Fruit fly (Drosophila melanogaster): ENCODE measurements around the gene brwl.
A peak's percentile ranks its signal among the peaks of the same experiment; 100 is the strongest.

The brwl gene

DNA sequence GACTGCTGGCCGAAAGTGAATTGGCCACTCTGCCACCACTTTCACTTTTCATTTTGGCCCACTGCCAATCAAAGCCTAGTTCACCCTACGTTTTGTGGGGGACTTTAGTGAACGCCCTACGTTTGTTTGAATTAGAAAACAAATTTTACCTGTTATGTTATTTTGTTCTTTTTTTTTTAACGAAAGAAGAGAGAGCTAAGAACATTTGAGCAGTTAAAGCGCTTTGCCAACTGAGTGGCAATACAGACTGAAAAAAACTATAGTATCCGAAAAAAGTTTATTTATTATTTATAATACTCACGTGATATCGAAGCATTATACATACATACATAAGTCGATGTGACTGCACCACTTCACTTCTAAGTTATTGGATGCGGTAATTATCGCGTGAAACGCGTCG, 49.2 kb downstream of the brwl start (continued):
- TF ChIP-seq knrl (GFP tag; IDR thresholded peaks at IDR 0.05; ENCODE audit: partially characterized antibody) (no peak), CG13624 (GFP tag; optimal IDR thresholded peaks at IDR 0.05) (no peak), nerfin-1 (tag; optimal IDR thresholded peaks at IDR 0.05) (no peak), toy (GFP tag; IDR thresholded peaks at IDR 0.05) (no peak), Hey (tag; optimal IDR thresholded peaks at IDR 0.05) (no peak), Xrp1 (GFP tag; IDR thresholded peaks at IDR 0.05) (no peak), CG10462 (GFP tag; optimal IDR thresholded peaks at IDR 0.05) (no peak), Ets65A (GFP tag) (peak; percentile 9), Camta (GFP tag; optimal IDR thresholded peaks at IDR 0.05) (no peak), Aef1 (GFP tag; IDR thresholded peaks at IDR 0.05) (no peak), hb (GFP tag; IDR thresholded peaks at IDR 0.05; ENCODE audit: partially characterized antibody) (no peak), gcm2 (GFP tag; optimal IDR thresholded peaks at IDR 0.05) (peak; percentile 24), CG12659 (GFP tag; optimal IDR thresholded peaks at IDR 0.05) (peak; percentile 5), CG2875 (GFP tag; optimal IDR thresholded peaks at IDR 0.05) (no peak), unpg (GFP tag; optimal IDR thresholded peaks at IDR 0.05) (peak; percentile 20), CG12155 (GFP tag; optimal IDR thresholded peaks at IDR 0.05) (no peak), CG10366 (GFP tag; IDR thresholded peaks at IDR 0.05) (no peak), esg (GFP tag; conservative IDR thresholded peaks at IDR 0.05) (no peak), CG34422 (GFP tag; IDR thresholded peaks at IDR 0.05) (no peak), eve (GFP tag; optimal IDR thresholded peaks at IDR 0.05) (peak in 1 of 2 experiments; percentile 35), salm (tag; optimal IDR thresholded peaks at IDR 0.05) (no peak), nom (GFP tag; optimal IDR thresholded peaks at IDR 0.05) (no peak), HLH4C (GFP tag; IDR thresholded peaks at IDR 0.05; ENCODE audit: partially characterized antibody) (no peak), CG33557 (GFP tag; optimal IDR thresholded peaks at IDR 0.05) (no peak), CG8944 (GFP tag; optimal IDR thresholded peaks at IDR 0.05) (no peak), Gug (GFP tag; IDR thresholded peaks at IDR 0.05) (no peak), hbn (GFP tag; IDR thresholded peaks at IDR 0.05; ENCODE audit: partially characterized antibody) (no peak), caup (GFP tag; optimal IDR thresholded peaks at IDR 0.05; ENCODE audit: severe bottlenecking) (no peak), sr (GFP tag; IDR thresholded peaks at IDR 0.05) (no peak), Lhr (GFP tag; optimal IDR thresholded peaks at IDR 0.05) (no peak), gro (GFP tag; optimal IDR thresholded peaks at IDR 0.05) (no peak), insv (GFP tag; optimal IDR thresholded peaks at IDR 0.05) (no peak), shn (GFP tag; optimal IDR thresholded peaks at IDR 0.05) (no peak), cwo (GFP tag; optimal IDR thresholded peaks at IDR 0.05) (peak; percentile 58), ac (GFP tag; optimal IDR thresholded peaks at IDR 0.05) (no peak), CG11093 (GFP tag; IDR thresholded peaks at IDR 0.05) (no peak), CG17361 (GFP tag; IDR thresholded peaks at IDR 0.05) (no peak), Oli (tag; optimal IDR thresholded peaks at IDR 0.05) (no peak), Scr (GFP tag; IDR thresholded peaks at IDR 0.05; ENCODE audit: partially characterized antibody) (no peak), nau (GFP tag; optimal IDR thresholded peaks at IDR 0.05) (no peak), ranshi (GFP tag; IDR thresholded peaks at IDR 0.05) (no peak), CG30431 (GFP tag; optimal IDR thresholded peaks at IDR 0.05) (no peak), pzg (GFP tag; optimal IDR thresholded peaks at IDR 0.05) (no peak), CG16863 (GFP tag; optimal IDR thresholded peaks at IDR 0.05) (no peak), CG18599 (GFP tag; optimal IDR thresholded peaks at IDR 0.05) (peak; percentile 38), stc (GFP tag; IDR thresholded peaks at IDR 0.05) (no peak)
